Fruit fly (Drosophila melanogaster) whole organism, embryonic: ENCODE measurements around the gene CG14356.
A peak's percentile ranks its signal among the peaks of the same experiment; 100 is the strongest.

Experiments
- Ada2b ChIP-seq: fragments of 200-800 bp; sonication (Bioruptor generic); IDR thresholded peaks from 2 replicates; pipeline ENCODE4 v1.3.6; 2022; ENCODE audit warnings: missing biosample characterization, missing genetic modification characterization
- CG10147 ChIP-seq: fragments of 200-800 bp; sonication (Bioruptor generic); optimal IDR thresholded peaks from 2 replicates; lab custom pipeline; 2019; ENCODE audit warnings: missing biosample characterization, mild to moderate bottlenecking, missing genetic modification characterization, moderate library complexity
- CG10267 ChIP-seq: fragments of 200-800 bp; sonication (Bioruptor generic); optimal IDR thresholded peaks from 2 replicates; lab custom pipeline; 2018; ENCODE audit warnings: missing biosample characterization, mild to moderate bottlenecking, missing genetic modification characterization, moderate library complexity
- CG10366 ChIP-seq: fragments of 200-800 bp; sonication (Bioruptor generic); IDR thresholded peaks from 2 replicates; pipeline ENCODE4 v1.3.6; 2022; ENCODE audit warnings: missing biosample characterization, missing genetic modification characterization
- CG12391 ChIP-seq: fragments of 200-800 bp; sonication (Bioruptor generic); optimal IDR thresholded peaks from 3 replicates; lab custom pipeline; 2018; ENCODE audit warnings: missing biosample characterization, mild to moderate bottlenecking, missing genetic modification characterization, moderate library complexity
- CG13287 ChIP-seq: fragments of 200-800 bp; sonication (Bioruptor generic); IDR thresholded peaks from 2 replicates; pipeline ENCODE4 v1.3.6; 2022; ENCODE audit warnings: missing biosample characterization, missing genetic modification characterization; ENCODE audit not compliant: partially characterized antibody
- CG13775 ChIP-seq: fragments of 200-800 bp; sonication (Bioruptor generic); optimal IDR thresholded peaks from 3 replicates; lab custom pipeline; 2017; ENCODE audit warnings: missing biosample characterization, mild to moderate bottlenecking, missing genetic modification characterization
- CG1603 ChIP-seq: fragments of 200-800 bp; sonication (Bioruptor generic); optimal IDR thresholded peaks from 2 replicates; lab custom pipeline; 2019; ENCODE audit warnings: missing biosample characterization, mild to moderate bottlenecking, missing genetic modification characterization, moderate library complexity
- CG16779 ChIP-seq: fragments of 200-800 bp; sonication (Bioruptor generic); IDR thresholded peaks from 2 replicates; pipeline ENCODE4 v1.3.6; 2022; ENCODE audit warnings: missing biosample characterization, missing genetic modification characterization
- CG17186 ChIP-seq: fragments of 200-800 bp; sonication (Bioruptor generic); optimal IDR thresholded peaks from 3 replicates; lab custom pipeline; 2017; ENCODE audit warnings: missing biosample characterization, missing genetic modification reagents, missing genetic modification characterization
- CG17612 ChIP-seq: fragments of 200-800 bp; sonication (Bioruptor generic); IDR thresholded peaks from 2 replicates; pipeline ENCODE4 v1.3.6; 2022; ENCODE audit warnings: missing biosample characterization, missing genetic modification characterization
- CG18011 ChIP-seq: fragments of 200-800 bp; sonication (Bioruptor generic); optimal IDR thresholded peaks from 2 replicates; lab custom pipeline; 2017; ENCODE audit warnings: missing biosample characterization, missing genetic modification characterization, mild to moderate bottlenecking, moderate library complexity, missing genotype
- CG2199 ChIP-seq: fragments of 200-800 bp; sonication (Bioruptor generic); IDR thresholded peaks from 3 replicates; pipeline ENCODE4 v1.3.6; 2022; ENCODE audit warnings: missing biosample characterization, missing genetic modification characterization
- CG2712 ChIP-seq: fragments of 200-800 bp; optimal IDR thresholded peaks from 3 replicates; lab custom pipeline; 2019; ENCODE audit warnings: missing biosample characterization, mild to moderate bottlenecking, missing genetic modification characterization, moderate library complexity
- CG30020 ChIP-seq: fragments of 200-800 bp; optimal IDR thresholded peaks from 2 replicates; lab custom pipeline; 2019; ENCODE audit warnings: missing biosample characterization, mild to moderate bottlenecking, missing genetic modification characterization, moderate library complexity
- CG3065 ChIP-seq: fragments of 200-800 bp; sonication (Bioruptor generic); optimal IDR thresholded peaks from 2 replicates; lab custom pipeline; 2016; ENCODE audit warnings: missing biosample characterization, missing genetic modification characterization
- CG34224 ChIP-seq: fragments of 200-800 bp; sonication (Bioruptor generic); IDR thresholded peaks from 3 replicates; pipeline ENCODE4 v1.3.6; 2022; ENCODE audit warnings: missing biosample characterization, missing genetic modification characterization; ENCODE audit not compliant: partially characterized antibody
- CG34422 ChIP-seq: fragments of 200-800 bp; sonication (Bioruptor generic); IDR thresholded peaks from 3 replicates; pipeline ENCODE4 v1.3.6; 2022; ENCODE audit warnings: missing biosample characterization, missing genetic modification characterization
- CG3847 ChIP-seq: fragments of 200-800 bp; sonication (Bioruptor generic); IDR thresholded peaks from 2 replicates; pipeline ENCODE4 v1.3.6; 2022; ENCODE audit warnings: missing biosample characterization, missing genetic modification characterization
- CG4854 ChIP-seq: fragments of 200-800 bp; sonication (Bioruptor generic); optimal IDR thresholded peaks from 2 replicates; lab custom pipeline; 2016; ENCODE audit warnings: missing biosample characterization, missing genetic modification characterization, inconsistent platforms
- CG6272 ChIP-seq: fragments of 200-800 bp; sonication (Bioruptor generic); IDR thresholded peaks from 2 replicates; pipeline ENCODE4 v1.3.6; 2022; ENCODE audit warnings: missing biosample characterization, missing genetic modification characterization
- CG6654 ChIP-seq: fragments of 200-800 bp; sonication (Bioruptor generic); optimal IDR thresholded peaks from 2 replicates; lab custom pipeline; 2017; ENCODE audit warnings: missing biosample characterization, mild to moderate bottlenecking, missing genetic modification characterization
- CG6813 ChIP-seq: fragments of 200-800 bp; sonication (Bioruptor generic); optimal IDR thresholded peaks from 2 replicates; lab custom pipeline; 2017; ENCODE audit warnings: missing biosample characterization, missing genetic modification characterization, mild to moderate bottlenecking, moderate library complexity, missing genetic modification reagents
- CG7556 ChIP-seq: fragments of 200-800 bp; sonication (Bioruptor generic); optimal IDR thresholded peaks from 2 replicates; lab custom pipeline; 2017; ENCODE audit warnings: missing biosample characterization, mild to moderate bottlenecking, missing genetic modification characterization
- CG7987 ChIP-seq: fragments of 200-800 bp; sonication (Bioruptor generic); optimal IDR thresholded peaks from 2 replicates; lab custom pipeline; 2018; ENCODE audit warnings: missing biosample characterization, mild to moderate bottlenecking, missing genetic modification characterization, moderate library complexity
- D ChIP-seq, 2 experiments: fragments of 200-800 bp in 1 of 2; fragments of >200 bp in 1 of 2; sonication (Bioruptor generic) in 1 of 2; optimal IDR thresholded peaks; 2 replicates in 1 of 2; 3 replicates in 1 of 2; lab custom pipeline; 2017; ENCODE audit warnings: mild to moderate bottlenecking in 1 of 2, missing biosample characterization in 1 of 2, missing genetic modification characterization in 1 of 2, missing genetic modification reagents in 1 of 2
- Dek ChIP-seq: fragments of 200-800 bp; sonication (Bioruptor generic); optimal IDR thresholded peaks from 3 replicates; lab custom pipeline; 2019; ENCODE audit warnings: missing biosample characterization, mild to moderate bottlenecking, missing genetic modification characterization, moderate library complexity
- Dip3 ChIP-seq: fragments of 200-800 bp; sonication (Bioruptor generic); optimal IDR thresholded peaks from 3 replicates; lab custom pipeline; 2016; ENCODE audit warnings: missing biosample characterization, missing genetic modification characterization
- Ets97D ChIP-seq: fragments of 200-800 bp; sonication (Bioruptor generic); optimal IDR thresholded peaks from 3 replicates; lab custom pipeline; 2016; ENCODE audit warnings: missing biosample characterization, missing genetic modification characterization
- Fer2 ChIP-seq: fragments of 200-800 bp; sonication (Bioruptor generic); optimal IDR thresholded peaks from 2 replicates; lab custom pipeline; 2018; ENCODE audit warnings: missing biosample characterization, mild to moderate bottlenecking, missing genetic modification characterization, moderate library complexity
- Lpt ChIP-seq: fragments of >200 bp; optimal IDR thresholded peaks from 2 replicates; lab custom pipeline; 2018; ENCODE audit warnings: missing biosample characterization, missing genetic modification characterization
- Med ChIP-seq: fragments of 200-800 bp; sonication (Bioruptor generic); peaks from one replicate; lab custom pipeline; 2016; ENCODE audit warnings: missing biosample characterization, missing genetic modification characterization, mild to moderate bottlenecking, inconsistent platforms, moderate library complexity
- Sry-δ ChIP-seq: fragments of 200-800 bp; sonication (Bioruptor generic); optimal IDR thresholded peaks from 2 replicates; lab custom pipeline; 2016; ENCODE audit warnings: missing biosample characterization, missing genetic modification characterization
- Tbp ChIP-seq: fragments of >200 bp; optimal IDR thresholded peaks from 2 replicates; lab custom pipeline; 2018; ENCODE audit warnings: missing biosample characterization, missing genetic modification characterization
- ac ChIP-seq: fragments of 200-800 bp; sonication (Bioruptor generic); optimal IDR thresholded peaks from 3 replicates; lab custom pipeline; 2017; ENCODE audit warnings: missing biosample characterization, mild to moderate bottlenecking, missing genetic modification characterization
- al ChIP-seq: fragments of 200-800 bp; sonication (Bioruptor generic); IDR thresholded peaks from 2 replicates; pipeline ENCODE4 v1.3.6; 2022; ENCODE audit warnings: missing biosample characterization, missing genetic modification characterization
- cg ChIP-seq: fragments of 200-800 bp; sonication (Bioruptor generic); optimal IDR thresholded peaks from 3 replicates; lab custom pipeline; 2019; ENCODE audit warnings: missing biosample characterization, mild to moderate bottlenecking, missing genetic modification characterization, moderate library complexity
- ci ChIP-seq: fragments of 200-800 bp; sonication (Bioruptor generic); IDR thresholded peaks from 3 replicates; pipeline ENCODE4 v1.3.6; 2022; ENCODE audit warnings: missing biosample characterization, missing genetic modification characterization
- gcm2 ChIP-seq: fragments of 200-800 bp; sonication (Bioruptor generic); optimal IDR thresholded peaks from 2 replicates; lab custom pipeline; 2016; ENCODE audit warnings: missing biosample characterization, missing genetic modification characterization
- grau ChIP-seq: fragments of 200-800 bp; optimal IDR thresholded peaks from 3 replicates; lab custom pipeline; 2019; ENCODE audit warnings: missing biosample characterization, mild to moderate bottlenecking, missing genetic modification characterization, moderate library complexity
- ken ChIP-seq: fragments of 200-800 bp; sonication (Bioruptor generic); IDR thresholded peaks from 3 replicates; pipeline ENCODE4 v1.3.6; 2022; ENCODE audit warnings: missing biosample characterization, missing genetic modification characterization
- luna ChIP-seq: fragments of 200-800 bp; sonication (Bioruptor generic); optimal IDR thresholded peaks from 2 replicates; lab custom pipeline; 2016; ENCODE audit warnings: missing biosample characterization, missing genetic modification characterization
- maf-S ChIP-seq: fragments of 200-800 bp; sonication (Bioruptor generic); optimal IDR thresholded peaks from 2 replicates; lab custom pipeline; 2016; ENCODE audit warnings: missing biosample characterization, missing genetic modification characterization
- mld ChIP-seq: fragments of 200-800 bp; sonication (Bioruptor generic); IDR thresholded peaks from 3 replicates; pipeline ENCODE4 v1.3.6; 2022; ENCODE audit warnings: missing biosample characterization, missing genetic modification characterization; ENCODE audit not compliant: partially characterized antibody
- pita ChIP-seq: fragments of 200-800 bp; sonication (Bioruptor generic); optimal IDR thresholded peaks from 2 replicates; lab custom pipeline; 2017; ENCODE audit warnings: missing biosample characterization, mild to moderate bottlenecking, missing genetic modification characterization
- pum ChIP-seq: fragments of 200-800 bp; sonication (Bioruptor generic); optimal IDR thresholded peaks from 2 replicates; lab custom pipeline; 2016; ENCODE audit warnings: missing biosample characterization, missing genetic modification characterization
- sug ChIP-seq: fragments of 200-800 bp; optimal IDR thresholded peaks from 2 replicates; lab custom pipeline; 2019; ENCODE audit warnings: missing biosample characterization, mild to moderate bottlenecking, missing genetic modification characterization, moderate library complexity
- vvl ChIP-seq: fragments of 200-800 bp; sonication (Bioruptor generic); IDR thresholded peaks from 2 replicates; pipeline ENCODE4 v1.3.6; 2022; ENCODE audit warnings: missing biosample characterization, missing genetic modification characterization

CG14356 gene

dm6 chr3R:14108158-14108921 lies 23.5 kb downstream of the CG14356 start, which contains the start of gene CG12402 (continued):
- TF ChIP-seq Dek (tag; lab: Kevin White, UChicago) (peak; percentile 69), CG6654 (GFP tag; lab: Kevin White, UChicago) (peak; percentile 47), vvl (GFP tag; lab: Robert Waterston, UW) (peak; percentile 95), CG10366 (GFP tag; lab: Robert Waterston, UW) (peak; percentile 87), mld (GFP tag; lab: Robert Waterston, UW) (no peak), CG18011 (GFP tag; lab: Kevin White, UChicago) (peak; percentile 54), Lpt (no peak), ci (GFP tag; lab: Robert Waterston, UW) (peak; percentile 96), CG7987 (GFP tag; lab: Kevin White, UChicago) (peak; percentile 61), maf-S (no peak), CG17186 (GFP tag; lab: Kevin White, UChicago) (peak; percentile 50), cg (GFP tag; lab: Kevin White, UChicago) (peak; percentile 84), Fer2 (tag; lab: Kevin White, UChicago) (peak; percentile 65), Med (GFP tag; lab: Kevin White, UChicago) (peak; percentile 94), CG34422 (peak; percentile 91), CG16779 (GFP tag; lab: Robert Waterston, UW) (0 out of 2 replicates have a peak, but pooled peaks have one; percentile 30), luna (GFP tag; lab: Kevin White, UChicago) (no peak), sug (tag; lab: Kevin White, UChicago) (peak; percentile 72), Ets97D (GFP tag; lab: Kevin White, UChicago) (no peak), CG12391 (tag; lab: Kevin White, UChicago) (peak; percentile 90), Tbp (GFP tag; lab: Kevin White, UChicago) (no peak), grau (tag; lab: Kevin White, UChicago) (peak; percentile 98), CG6272 (GFP tag; lab: Robert Waterston, UW) (peak; percentile 72), CG1603 (tag; lab: Kevin White, UChicago) (peak; percentile 79), CG17612 (GFP tag; lab: Robert Waterston, UW) (peak; percentile 63), al (GFP tag; lab: Robert Waterston, UW) (peak; percentile 25; the same call in 1 of the 2 replicates), ken (GFP tag; lab: Robert Waterston, UW) (peak; percentile 88), CG10147 (GFP tag; lab: Kevin White, UChicago) (peak; percentile 70), pum (GFP tag; lab: Kevin White, UChicago) (peak; percentile 53), CG13287 (GFP tag; lab: Robert Waterston, UW) (peak; percentile 57), CG6813 (peak; percentile 86), CG13775 (GFP tag; lab: Kevin White, UChicago) (peak; percentile 72), gcm2 (GFP tag; lab: Kevin White, UChicago) (peak; percentile 59), CG10267 (peak; percentile 78), CG2199 (GFP tag; lab: Robert Waterston, UW) (peak; percentile 84), ac (GFP tag; lab: Kevin White, UChicago) (peak; percentile 8), CG30020 (no peak), CG4854 (GFP tag; lab: Kevin White, UChicago) (peak; percentile 44), CG7556 (GFP tag; lab: Kevin White, UChicago) (peak; percentile 83), Sry-δ (GFP tag; lab: Kevin White, UChicago) (peak; percentile 3), Ada2b (GFP tag; lab: Robert Waterston, UW) (peak; percentile 88), CG3847 (GFP tag; lab: Robert Waterston, UW) (peak; percentile 61; the same call in 1 of the 2 replicates), CG3065 (GFP tag; lab: Kevin White, UChicago) (peak; percentile 81), Dip3 (GFP tag; lab: Kevin White, UChicago) (peak; percentile 12), CG2712 (peak; percentile 91), pita (no peak), CG34224 (peak; percentile 59; the same call in 2 of the 3 replicates), D (optimal IDR thresholded peaks at IDR 0.05; lab: Kevin White, UChicago) (no peak), D (GFP tag; optimal IDR thresholded peaks at IDR 0.05; lab: Kevin White, UChicago) (peak; percentile 81)
